Fruit fly (Drosophila melanogaster): ENCODE measurements around the gene wake.

The wake gene

dm6 chr3R:22718937-22719606 is 79.5 kb downstream of the wake start (continued):
- TF ChIP-seq Nf-YB (GFP tag; optimal IDR thresholded peaks at IDR 0.05) (no peak), tin (GFP tag; optimal IDR thresholded peaks at IDR 0.05) (no peak), Dp (GFP tag; optimal IDR thresholded peaks at IDR 0.05) (no peak), klu (GFP tag; IDR thresholded peaks at IDR 0.05) (no peak), E2f1 (GFP tag; IDR thresholded peaks at IDR 0.05) (no peak), Fer2 (tag; optimal IDR thresholded peaks at IDR 0.05) (no peak), CG14014 (GFP tag; IDR thresholded peaks at IDR 0.05) (no peak), yki (optimal IDR thresholded peaks at IDR 0.05) (no peak), HLH4C (GFP tag; IDR thresholded peaks at IDR 0.05; ENCODE audit: partially characterized antibody) (no peak), ATbp (GFP tag; optimal IDR thresholded peaks at IDR 0.05) (no peak), CG8388 (GFP tag; optimal IDR thresholded peaks at IDR 0.05) (no peak), Mad (GFP tag; optimal IDR thresholded peaks at IDR 0.05) (no peak), aop (GFP tag; IDR thresholded peaks at IDR 0.05) (no peak), pzg (GFP tag; optimal IDR thresholded peaks at IDR 0.05) (no peak), nerfin-1 (tag; optimal IDR thresholded peaks at IDR 0.05) (peak; percentile 98), CG8924 (tag; optimal IDR thresholded peaks at IDR 0.05) (no peak), CG31224 (GFP tag; IDR thresholded peaks at IDR 0.05) (no peak), CG34376 (GFP tag; optimal IDR thresholded peaks at IDR 0.05) (no peak), sim (GFP tag; IDR thresholded peaks at IDR 0.05) (no peak), seq (GFP tag; IDR thresholded peaks at IDR 0.05) (no peak; the same call in 1 of the 2 replicates), sd (tag; optimal IDR thresholded peaks at IDR 0.05) (peak; percentile 73), lilli (GFP tag; optimal IDR thresholded peaks at IDR 0.05) (no peak), sima (GFP tag; optimal IDR thresholded peaks at IDR 0.05) (no peak), chm (GFP tag; IDR thresholded peaks at IDR 0.05) (no peak), Med (GFP tag) (peak; percentile 49), Ptx1 (GFP tag; IDR thresholded peaks at IDR 0.05) (no peak), ERR (GFP tag; optimal IDR thresholded peaks at IDR 0.05) (no peak), D19A (tag; optimal IDR thresholded peaks at IDR 0.05) (peak; percentile 94), hkb (optimal IDR thresholded peaks at IDR 0.05) (no peak), hkb (GFP tag; IDR thresholded peaks at IDR 0.05) (no peak), cg (GFP tag; optimal IDR thresholded peaks at IDR 0.05) (no peak), Six4 (GFP tag; optimal IDR thresholded peaks at IDR 0.05) (no peak), Hey (tag; optimal IDR thresholded peaks at IDR 0.05) (peak; percentile 77), grau (tag; optimal IDR thresholded peaks at IDR 0.05) (no peak), chif (GFP tag; optimal IDR thresholded peaks at IDR 0.05) (no peak), Sry-β (GFP tag; optimal IDR thresholded peaks at IDR 0.05) (no peak), CG34422 (GFP tag; IDR thresholded peaks at IDR 0.05) (no peak), salm (tag; optimal IDR thresholded peaks at IDR 0.05) (no peak), ttk (GFP tag; IDR thresholded peaks at IDR 0.05) (no peak)

dm6 chr3R:22719607-22719949 is 80.0 kb downstream of the wake start:
- TF ChIP-seq hkb (optimal IDR thresholded peaks at IDR 0.05): no peak
- 0 out of 2 replicates have a peak, but pooled peaks have one; percentile 15 for TF ChIP-seq hkb (GFP tag; IDR thresholded peaks at IDR 0.05)
- peak; percentile 46 for TF ChIP-seq CG7556 (GFP tag; optimal IDR thresholded peaks at IDR 0.05)
- TF ChIP-seq CG13424 (tag; optimal IDR thresholded peaks at IDR 0.05): peak; percentile 33
- TF ChIP-seq nerfin-1 (tag; optimal IDR thresholded peaks at IDR 0.05): peak; percentile 71
- 0 out of 2 replicates have a peak, but pooled peaks have one; percentile 30 for TF ChIP-seq Ptx1 (GFP tag; IDR thresholded peaks at IDR 0.05)
- peak; percentile 27 for TF ChIP-seq Fer1 (GFP tag; optimal IDR thresholded peaks at IDR 0.05)
- TF ChIP-seq ssp (GFP tag; IDR thresholded peaks at IDR 0.05): no peak
- TF ChIP-seq CG11247 (GFP tag; IDR thresholded peaks at IDR 0.05): no peak
- TF ChIP-seq CG11085 (GFP tag; IDR thresholded peaks at IDR 0.05): no peak
- peak; percentile 31 for TF ChIP-seq Ssrp (tag; optimal IDR thresholded peaks at IDR 0.05)
- no peak for TF ChIP-seq Spps (tag; optimal IDR thresholded peaks at IDR 0.05)
- peak; percentile 44; the same call in 1 of the 2 replicates for TF ChIP-seq CG31441 (GFP tag; IDR thresholded peaks at IDR 0.05)
- peak; percentile 68 for TF ChIP-seq row (GFP tag; IDR thresholded peaks at IDR 0.05)
- TF ChIP-seq Bteb2 (GFP tag; optimal IDR thresholded peaks at IDR 0.05): no peak
- TF ChIP-seq pan (optimal IDR thresholded peaks at IDR 0.05): no peak
- peak in 1 of 2 experiments; percentile 14 for TF ChIP-seq pan (GFP tag; optimal IDR thresholded peaks at IDR 0.05 in 1 of 2, IDR thresholded peaks at IDR 0.05 in 1 of 2)
- TF ChIP-seq CG11504 (tag; optimal IDR thresholded peaks at IDR 0.05): peak; percentile 64
